Worm (Caenorhabditis elegans) whole organism, L1 larva: Measurements from ENCODE around the gene gst-44.

ENCODE experiments used
- blmp-1 ChIP-seq: fragments of 150-350 bp; optimal IDR thresholded peaks from 2 replicates; lab custom pipeline; 2014; ENCODE audit warnings: missing biosample characterization, missing genetic modification characterization
- fkh-4 ChIP-seq: sonication (generic microtip); optimal IDR thresholded peaks from 2 replicates; lab custom pipeline; 2016; ENCODE audit warnings: missing compliant biosample characterization, missing genetic modification characterization, borderline replicate concordance
- fos-1 ChIP-seq: fragments of 150-350 bp; optimal IDR thresholded peaks from 2 replicates; lab custom pipeline; 2014; ENCODE audit warnings: missing biosample characterization, missing genetic modification characterization
- grh-1 ChIP-seq: fragments of 200-800 bp; sonication (Bioruptor generic); IDR thresholded peaks from 2 replicates; pipeline ENCODE4 v1.3.6; 2022; ENCODE audit warnings: missing genetic modification reagents, missing genetic modification characterization, missing compliant biosample characterization
- mdl-1 ChIP-seq, 2 experiments: fragments of 150-350 bp; optimal IDR thresholded peaks; 2 replicates each; lab custom pipeline; 2014 to 2017; ENCODE audit warnings: missing biosample characterization in 2 of 2, missing genetic modification characterization in 2 of 2, inconsistent platforms in 1 of 2
- mef-2 ChIP-seq: fragments of 150-350 bp; optimal IDR thresholded peaks from 2 replicates; lab custom pipeline; 2014; ENCODE audit warnings: missing biosample characterization, missing genetic modification characterization
- nhr-11 ChIP-seq: fragments of 150-350 bp; optimal IDR thresholded peaks from 2 replicates; lab custom pipeline; 2014; ENCODE audit warnings: missing biosample characterization, missing genetic modification characterization
- nhr-12 ChIP-seq: sonication (generic microtip); optimal IDR thresholded peaks from 2 replicates; lab custom pipeline; 2017; ENCODE audit warnings: missing biosample characterization, missing genetic modification characterization
- nhr-76 ChIP-seq: sonication (generic microtip); optimal IDR thresholded peaks from 2 replicates; lab custom pipeline; 2017; ENCODE audit warnings: missing biosample characterization, missing genetic modification characterization
- unc-86 ChIP-seq: sonication (generic microtip); optimal IDR thresholded peaks from 2 replicates; lab custom pipeline; 2016; ENCODE audit warnings: missing genetic modification characterization, missing compliant biosample characterization
- ztf-11 ChIP-seq, 2 experiments: sonication (generic microtip); optimal IDR thresholded peaks; 2 replicates each; lab custom pipeline; 2016 to 2017; ENCODE audit warnings: missing genetic modification characterization in 2 of 2, missing biosample characterization in 1 of 2, missing compliant biosample characterization in 1 of 2

- no peak for TF ChIP-seq ztf-11 (tag; optimal IDR thresholded peaks at IDR 0.05; lab: Kevin White, UChicago)
- TF ChIP-seq blmp-1 (tag; lab: Kevin White, UChicago) = no peak
- TF ChIP-seq nhr-11 (tag; lab: Kevin White, UChicago) = no peak
- no peak for TF ChIP-seq nhr-12 (tag; lab: Kevin White, UChicago)
- no peak for TF ChIP-seq fos-1 (tag; lab: Kevin White, UChicago)
- TF ChIP-seq unc-86 (tag; lab: Kevin White, UChicago) = no peak
- TF ChIP-seq mef-2 = no peak
- TF ChIP-seq nhr-76 (tag; lab: Kevin White, UChicago) = no peak
- TF ChIP-seq mdl-1 (tag; optimal IDR thresholded peaks at IDR 0.05; lab: Kevin White, UChicago) = no peak
- TF ChIP-seq grh-1 (GFP tag; lab: Robert Waterston, UW) = no peak
- TF ChIP-seq fkh-4 (tag; lab: Kevin White, UChicago) = no peak
These were observed 42.8 kb downstream of the gst-44 start, which contains the start of gene clec-234 for ce11 chrV:16433471-16433870.
